Worm (Caenorhabditis elegans) whole organism, L1 larva: ENCODE measurements around the gene num-1.

Experiments used
- C04F5.9 ChIP-seq: sonication (generic microtip); optimal IDR thresholded peaks from 2 replicates; lab custom pipeline; 2016; ENCODE audit warnings: missing genetic modification characterization, missing compliant biosample characterization
- C16A3.4 ChIP-seq: fragments of 150-350 bp; optimal IDR thresholded peaks from 2 replicates; lab custom pipeline; 2014; ENCODE audit warnings: missing biosample characterization, missing genetic modification characterization
- F16B12.6 ChIP-seq: fragments of 150-350 bp; optimal IDR thresholded peaks from 2 replicates; lab custom pipeline; 2014; ENCODE audit warnings: missing biosample characterization, missing genetic modification characterization
- aha-1 ChIP-seq: fragments of 150-350 bp; optimal IDR thresholded peaks from 2 replicates; lab custom pipeline; 2014; ENCODE audit warnings: missing biosample characterization, missing genetic modification characterization
- alr-1 ChIP-seq: fragments of 200-800 bp; sonication (Bioruptor generic); optimal IDR thresholded peaks from 2 replicates; lab custom pipeline; 2018; ENCODE audit warnings: borderline replicate concordance, mild to moderate bottlenecking, missing genetic modification characterization, missing compliant biosample characterization
- aly-2 ChIP-seq: fragments of 150-350 bp; optimal IDR thresholded peaks from 2 replicates; lab custom pipeline; 2014; ENCODE audit warnings: missing biosample characterization, missing genetic modification characterization
- blmp-1 ChIP-seq: fragments of 150-350 bp; optimal IDR thresholded peaks from 2 replicates; lab custom pipeline; 2014; ENCODE audit warnings: missing biosample characterization, missing genetic modification characterization
- ceh-8 ChIP-seq: fragments of 200-800 bp; sonication (Bioruptor generic); optimal IDR thresholded peaks from 2 replicates; lab custom pipeline; 2018; ENCODE audit warnings: mild to moderate bottlenecking, missing genetic modification characterization, moderate library complexity, missing compliant biosample characterization
- ceh-82 ChIP-seq, 3 experiments: fragments of 150-350 bp in 1 of 3; sonication (generic microtip) in 2 of 3; optimal IDR thresholded peaks; 2 replicates each; lab custom pipeline; 2014 to 2017; ENCODE audit warnings: missing biosample characterization in 3 of 3, missing genetic modification characterization in 3 of 3
- dpl-1 ChIP-seq, 3 experiments: fragments of 150-350 bp in 2 of 3; sonication (generic microtip) in 1 of 3; optimal IDR thresholded peaks; 2 replicates each; lab custom pipeline; 2014 to 2017; ENCODE audit warnings: missing biosample characterization in 3 of 3, missing genetic modification characterization in 3 of 3, missing genetic modification reagents in 3 of 3
- dsc-1 ChIP-seq: sonication (generic microtip); optimal IDR thresholded peaks from 2 replicates; lab custom pipeline; 2016; ENCODE audit warnings: mild to moderate bottlenecking, missing genetic modification characterization, missing compliant biosample characterization
- egl-13 ChIP-seq: sonication (generic microtip); optimal IDR thresholded peaks from 2 replicates; lab custom pipeline; 2016; ENCODE audit warnings: missing genotype, missing genetic modification reagents, missing genetic modification characterization, missing compliant biosample characterization
- elt-2 ChIP-seq: sonication (generic microtip); optimal IDR thresholded peaks from 2 replicates; lab custom pipeline; 2016; ENCODE audit warnings: missing genetic modification characterization, mild to moderate bottlenecking, inconsistent platforms, missing compliant biosample characterization, missing genetic modification reagents
- elt-3 ChIP-seq, 6 experiments: fragments of 150-350 bp in 1 of 6; sonication (generic microtip); optimal IDR thresholded peaks; 2 replicates each; lab custom pipeline; 2017 to 2018; ENCODE audit warnings: missing biosample characterization in 6 of 6, missing genetic modification characterization in 6 of 6, inconsistent platforms in 1 of 6
- ets-5 ChIP-seq: fragments of 200-800 bp; sonication (Bioruptor generic); IDR thresholded peaks from 2 replicates; pipeline ENCODE4 v1.3.6; 2022; ENCODE audit warnings: missing genetic modification characterization, missing compliant biosample characterization
- fos-1 ChIP-seq: fragments of 150-350 bp; optimal IDR thresholded peaks from 2 replicates; lab custom pipeline; 2014; ENCODE audit warnings: missing biosample characterization, missing genetic modification characterization
- grh-1 ChIP-seq: fragments of 200-800 bp; sonication (Bioruptor generic); IDR thresholded peaks from 2 replicates; pipeline ENCODE4 v1.3.6; 2022; ENCODE audit warnings: missing genetic modification reagents, missing genetic modification characterization, missing compliant biosample characterization
- hlh-17 ChIP-seq: fragments of 200-800 bp; sonication (Bioruptor generic); optimal IDR thresholded peaks from 2 replicates; lab custom pipeline; 2018; ENCODE audit warnings: missing genetic modification characterization, mild to moderate bottlenecking, missing compliant biosample characterization, moderate library complexity, borderline replicate concordance
- hlh-4 ChIP-seq: sonication (generic microtip); optimal IDR thresholded peaks from 2 replicates; lab custom pipeline; 2016; ENCODE audit warnings: mild to moderate bottlenecking, missing genetic modification characterization, missing compliant biosample characterization
- hpl-2 ChIP-seq: fragments of 150-350 bp; optimal IDR thresholded peaks from 2 replicates; lab custom pipeline; 2014; ENCODE audit warnings: missing biosample characterization, missing genetic modification reagents, missing genetic modification characterization
- isw-1 ChIP-seq: fragments of 200-800 bp; sonication (Bioruptor generic); IDR thresholded peaks from 2 replicates; pipeline ENCODE4 v1.3.6; 2022; ENCODE audit warnings: missing genetic modification characterization, missing compliant biosample characterization
- jun-1 ChIP-seq: fragments of 150-350 bp; optimal IDR thresholded peaks from 2 replicates; lab custom pipeline; 2014; ENCODE audit warnings: missing biosample characterization, missing genetic modification reagents, missing genetic modification characterization
- lin-13 ChIP-seq: fragments of 150-350 bp; optimal IDR thresholded peaks from 2 replicates; lab custom pipeline; 2014; ENCODE audit warnings: missing biosample characterization, missing genetic modification reagents, missing genetic modification characterization
- lin-35 ChIP-seq, 2 experiments: fragments of 150-350 bp; optimal IDR thresholded peaks; 2 replicates each; lab custom pipeline; 2014; ENCODE audit warnings: missing biosample characterization in 2 of 2, missing genetic modification characterization in 2 of 2, missing genetic modification reagents in 2 of 2
- lin-39 ChIP-seq: fragments of 150-350 bp; optimal IDR thresholded peaks from 2 replicates; lab custom pipeline; 2014; ENCODE audit warnings: missing biosample characterization, missing genetic modification reagents, missing genetic modification characterization
- lsy-2 ChIP-seq, 2 experiments: fragments of 150-350 bp; optimal IDR thresholded peaks; 2 replicates each; lab custom pipeline; 2014; ENCODE audit warnings: missing biosample characterization in 2 of 2, missing genetic modification characterization in 2 of 2
- mdl-1 ChIP-seq, 2 experiments: fragments of 150-350 bp; optimal IDR thresholded peaks; 2 replicates each; lab custom pipeline; 2014 to 2017; ENCODE audit warnings: missing biosample characterization in 2 of 2, missing genetic modification characterization in 2 of 2, inconsistent platforms in 1 of 2
- mef-2 ChIP-seq: fragments of 150-350 bp; optimal IDR thresholded peaks from 2 replicates; lab custom pipeline; 2014; ENCODE audit warnings: missing biosample characterization, missing genetic modification characterization
- mep-1 ChIP-seq: fragments of 150-350 bp; optimal IDR thresholded peaks from 2 replicates; lab custom pipeline; 2014; ENCODE audit warnings: missing biosample characterization, missing genetic modification characterization
- nhr-11 ChIP-seq: fragments of 150-350 bp; optimal IDR thresholded peaks from 2 replicates; lab custom pipeline; 2014; ENCODE audit warnings: missing biosample characterization, missing genetic modification characterization
- nhr-19 ChIP-seq: fragments of 200-800 bp; sonication (Bioruptor generic); conservative IDR thresholded peaks from 2 replicates; pipeline ENCODE4 v1.3.6; 2022; ENCODE audit warnings: missing genetic modification characterization, missing compliant biosample characterization
- nhr-20 ChIP-seq: sonication (generic microtip); optimal IDR thresholded peaks from 2 replicates; lab custom pipeline; 2016; ENCODE audit warnings: mild to moderate bottlenecking, missing genetic modification characterization, missing compliant biosample characterization
- nhr-47 ChIP-seq: sonication (generic microtip); optimal IDR thresholded peaks from 2 replicates; lab custom pipeline; 2016; ENCODE audit warnings: mild to moderate bottlenecking, missing genetic modification characterization, moderate library complexity, missing compliant biosample characterization
- pag-3 ChIP-seq: sonication (generic microtip); optimal IDR thresholded peaks from 2 replicates; lab custom pipeline; 2017; ENCODE audit warnings: missing genetic modification characterization, mild to moderate bottlenecking, missing compliant biosample characterization, antibody characterized with exemption, borderline replicate concordance; ENCODE audit not compliant: insufficient read depth
- pax-3 ChIP-seq: fragments of 200-800 bp; sonication (Bioruptor generic); optimal IDR thresholded peaks from 2 replicates; lab custom pipeline; 2018; ENCODE audit warnings: mild to moderate bottlenecking, missing genetic modification characterization, moderate library complexity, missing compliant biosample characterization
- pqm-1 ChIP-seq: sonication (generic microtip); optimal IDR thresholded peaks from 3 replicates; lab custom pipeline; 2017; ENCODE audit warnings: missing biosample characterization, missing genetic modification characterization
- snu-23 ChIP-seq: sonication (generic microtip); optimal IDR thresholded peaks from 2 replicates; lab custom pipeline; 2016; ENCODE audit warnings: missing genetic modification characterization, missing compliant biosample characterization
- sox-4 ChIP-seq: sonication (generic microtip); optimal IDR thresholded peaks from 2 replicates; lab custom pipeline; 2016; ENCODE audit warnings: missing genetic modification characterization, missing compliant biosample characterization
- sup-37 ChIP-seq: fragments of 200-800 bp; sonication (Bioruptor generic); optimal IDR thresholded peaks from 2 replicates; lab custom pipeline; 2018; ENCODE audit warnings: mild to moderate bottlenecking, missing genetic modification characterization, missing compliant biosample characterization
- swsn-7 ChIP-seq: sonication (generic microtip); optimal IDR thresholded peaks from 2 replicates; lab custom pipeline; 2016; ENCODE audit warnings: missing genetic modification characterization, missing compliant biosample characterization
- tbx-2 ChIP-seq: sonication (generic microtip); optimal IDR thresholded peaks from 2 replicates; lab custom pipeline; 2016; ENCODE audit warnings: missing genetic modification characterization, missing compliant biosample characterization
- unc-62 ChIP-seq: fragments of 150-350 bp; optimal IDR thresholded peaks from 2 replicates; lab custom pipeline; 2014; ENCODE audit warnings: missing biosample characterization, missing genetic modification reagents, missing genetic modification characterization
- unc-86 ChIP-seq: sonication (generic microtip); optimal IDR thresholded peaks from 2 replicates; lab custom pipeline; 2016; ENCODE audit warnings: missing genetic modification characterization, missing compliant biosample characterization
- zag-1 ChIP-seq: fragments of 150-350 bp; optimal IDR thresholded peaks from 2 replicates; lab custom pipeline; 2014; ENCODE audit warnings: missing biosample characterization, missing genetic modification characterization
- ztf-4 ChIP-seq: fragments of 150-350 bp; optimal IDR thresholded peaks from 2 replicates; lab custom pipeline; 2014; ENCODE audit warnings: missing biosample characterization, missing genetic modification characterization

Gene num-1

ce11 chrV:20820033-20820432 is 9.6 kb upstream of the num-1 start, which contains the start of gene T03D8.6:
TSS of gene T03D8.6 (minus strand) at chrV:20820330.
- TF ChIP-seq hlh-4 (tag; lab: Kevin White, UChicago) (no peak), blmp-1 (tag; lab: Kevin White, UChicago) (peak; percentile 68)

ce11 chrV:20824962-20825609 is 4.5 kb upstream of the num-1 start, which contains the start of the genes gcy-22 and grl-14:
TSS of gene gcy-22 (minus strand) at chrV:20825062.
TSS of gene grl-14 (plus strand) at chrV:20825559.
- TF ChIP-seq unc-86 (tag; lab: Kevin White, UChicago), result no peak
- TF ChIP-seq sup-37 (GFP tag; lab: Kevin White, UChicago), result no peak
- TF ChIP-seq ztf-4 (tag; lab: Kevin White, UChicago), result no peak

ce11 chrV:20826618-20827017 is 3.0 kb upstream of the num-1 start:
- TF ChIP-seq elt-2, result no peak
- TF ChIP-seq ceh-8 (GFP tag; lab: Kevin White, UChicago), result no peak
- TF ChIP-seq lin-39, result no peak
- no peak for TF ChIP-seq hlh-17 (GFP tag; lab: Kevin White, UChicago)
- TF ChIP-seq zag-1 (tag; lab: Kevin White, UChicago), result no peak
- TF ChIP-seq aha-1 (tag; lab: Kevin White, UChicago), result no peak
- no peak for TF ChIP-seq nhr-47 (tag; lab: Kevin White, UChicago)
- no peak for TF ChIP-seq mep-1 (tag; lab: Kevin White, UChicago)
- no peak for TF ChIP-seq C16A3.4 (tag; lab: Kevin White, UChicago)
- TF ChIP-seq dsc-1 (tag; lab: Kevin White, UChicago), result no peak
- no peak for TF ChIP-seq snu-23 (GFP tag; lab: Kevin White, UChicago)
- no peak for TF ChIP-seq sox-4 (tag; lab: Kevin White, UChicago)
- no peak for TF ChIP-seq jun-1 (tag; lab: Kevin White, UChicago)
- TF ChIP-seq hpl-2 (GFP tag; lab: Kevin White, UChicago), result no peak
- no peak for TF ChIP-seq pax-3 (tag; lab: Kevin White, UChicago)
- no peak for TF ChIP-seq pag-3 (tag; lab: Kevin White, UChicago)
- no peak for TF ChIP-seq elt-3 (tag; optimal IDR thresholded peaks at IDR 0.05; lab: Kevin White, UChicago)
- no peak for TF ChIP-seq unc-62 (GFP tag; lab: Kevin White, UChicago)
- no peak for TF ChIP-seq nhr-11

- TF ChIP-seq lin-35 (GFP tag; optimal IDR thresholded peaks at IDR 0.05; lab: Kevin White, UChicago), result peak in 1 of 2 experiments; percentile 63
- peak; percentile 86 for TF ChIP-seq unc-86 (tag; lab: Kevin White, UChicago)
- TF ChIP-seq swsn-7 (tag; lab: Kevin White, UChicago), result peak; percentile 78
- no peak for TF ChIP-seq alr-1
- no peak for TF ChIP-seq mef-2 (tag; lab: Kevin White, UChicago)
- peak in 1 of 2 experiments; percentile 45 for TF ChIP-seq mdl-1 (tag; optimal IDR thresholded peaks at IDR 0.05; lab: Kevin White, UChicago)
- peak; percentile 5 for TF ChIP-seq nhr-20 (tag; lab: Kevin White, UChicago)
- TF ChIP-seq dpl-1 (GFP tag; optimal IDR thresholded peaks at IDR 0.05; lab: Kevin White, UChicago), result peak in 2 of 3 experiments; percentile 22 to 38
- peak; percentile 58 for TF ChIP-seq mep-1 (tag; lab: Kevin White, UChicago)
- TF ChIP-seq ceh-82 (tag; optimal IDR thresholded peaks at IDR 0.05; lab: Kevin White, UChicago), result peak; percentile 58 to 85 (median 61)
- TF ChIP-seq lin-13 (GFP tag; lab: Kevin White, UChicago), result peak; percentile 27
- no peak for TF ChIP-seq pqm-1
- peak; percentile 2 for TF ChIP-seq zag-1 (tag; lab: Kevin White, UChicago)
- TF ChIP-seq C04F5.9 (tag; lab: Kevin White, UChicago), result no peak
- no peak for TF ChIP-seq blmp-1 (tag; lab: Kevin White, UChicago)
- TF ChIP-seq lsy-2 (tag; optimal IDR thresholded peaks at IDR 0.05; lab: Kevin White, UChicago), result peak; percentile 46 to 79
- peak; percentile 37 for TF ChIP-seq fos-1
- TF ChIP-seq egl-13, result peak; percentile 30
- no peak for TF ChIP-seq ets-5 (GFP tag; lab: Robert Waterston, UW)
- peak; percentile 69 for TF ChIP-seq isw-1 (GFP tag; lab: Robert Waterston, UW)
- peak; percentile 12; the same call in 1 of the 2 replicates for TF ChIP-seq nhr-19 (GFP tag; lab: Robert Waterston, UW)
- TF ChIP-seq aly-2, result peak; percentile 2
- TF ChIP-seq F16B12.6, result peak; percentile 2
- no peak for TF ChIP-seq grh-1 (GFP tag; lab: Robert Waterston, UW)
- TF ChIP-seq C16A3.4 (tag; lab: Kevin White, UChicago), result no peak
- peak; percentile 64 for TF ChIP-seq snu-23 (GFP tag; lab: Kevin White, UChicago)
- peak; percentile 63 for TF ChIP-seq tbx-2 (tag; lab: Kevin White, UChicago)
- no peak for TF ChIP-seq elt-2
Measured at ce11 chrV:20828820-20829219, 791 bp upstream of the num-1 start, which contains the start of gene sbt-1. TSS of gene sbt-1 (minus strand) at chrV:20828881.
